Worm (Caenorhabditis elegans): ENCODE data around the gene mct-3.

- no peak for TF ChIP-seq egl-5 (tag; optimal IDR thresholded peaks at IDR 0.05)
- no peak for TF ChIP-seq ceh-28 (tag; optimal IDR thresholded peaks at IDR 0.05)
- no peak for TF ChIP-seq elt-3 (tag; optimal IDR thresholded peaks at IDR 0.05)
Observed at ce11 chrX:13875913-13876312, 23.2 kb downstream of the mct-3 start.

Measured in whole organism, L3 larva.